Fruit fly (Drosophila melanogaster): ENCODE measurements around the gene COX5BL.
A peak's percentile ranks its signal among the peaks of the same experiment; 100 is the strongest.

COX5BL gene

dm6 chr2L:6566020-6566687, 6.9 kb downstream of the COX5BL start, which contains the start of gene CG13766 (continued):
- TF ChIP-seq Bgb (GFP tag; IDR thresholded peaks at IDR 0.05; ENCODE audit: partially characterized antibody) (peak; percentile 94), Hand (GFP tag; optimal IDR thresholded peaks at IDR 0.05) (no peak), CG2875 (GFP tag; optimal IDR thresholded peaks at IDR 0.05) (no peak), CG18262 (tag; optimal IDR thresholded peaks at IDR 0.05) (no peak), tin (GFP tag; optimal IDR thresholded peaks at IDR 0.05) (no peak), bsh (GFP tag; optimal IDR thresholded peaks at IDR 0.05) (no peak), Scr (GFP tag; IDR thresholded peaks at IDR 0.05; ENCODE audit: partially characterized antibody) (peak; percentile 86), B-H1 (GFP tag; IDR thresholded peaks at IDR 0.05) (no peak), Taf1 (GFP tag; IDR thresholded peaks at IDR 0.05) (no peak), CoRest (tag; optimal IDR thresholded peaks at IDR 0.05) (no peak), kah (GFP tag; optimal IDR thresholded peaks at IDR 0.05) (no peak), twi (tag; optimal IDR thresholded peaks at IDR 0.05) (no peak), CG34224 (GFP tag; IDR thresholded peaks at IDR 0.05; ENCODE audit: partially characterized antibody) (peak; percentile 93), CG16813 (GFP tag; IDR thresholded peaks at IDR 0.05; ENCODE audit: partially characterized antibody) (peak; percentile 96), Jarid2 (GFP tag; optimal IDR thresholded peaks at IDR 0.05) (no peak), CG12104 (GFP tag; optimal IDR thresholded peaks at IDR 0.05) (no peak), CG10565 (GFP tag; optimal IDR thresholded peaks at IDR 0.05) (no peak), Neu2 (GFP tag; optimal IDR thresholded peaks at IDR 0.05; ENCODE audit: borderline replicate concordance) (no peak), lov (optimal IDR thresholded peaks at IDR 0.05) (no peak), lov (GFP tag; IDR thresholded peaks at IDR 0.05) (no peak), chif (GFP tag; optimal IDR thresholded peaks at IDR 0.05) (no peak), CG3163 (GFP tag; optimal IDR thresholded peaks at IDR 0.05) (no peak), Eip74EF (GFP tag; optimal IDR thresholded peaks at IDR 0.05) (no peak), Gug (GFP tag; IDR thresholded peaks at IDR 0.05) (no peak), CG9437 (GFP tag; optimal IDR thresholded peaks at IDR 0.05) (no peak), CG10654 (GFP tag; optimal IDR thresholded peaks at IDR 0.05) (no peak), Hr51 (GFP tag; optimal IDR thresholded peaks at IDR 0.05) (no peak), CG11085 (GFP tag; IDR thresholded peaks at IDR 0.05) (no peak), bcd (GFP tag; optimal IDR thresholded peaks at IDR 0.05) (no peak), Ssrp (tag; optimal IDR thresholded peaks at IDR 0.05) (no peak), gt (GFP tag; IDR thresholded peaks at IDR 0.05) (no peak), Optix (GFP tag; IDR thresholded peaks at IDR 0.05) (no peak), CG32772 (GFP tag; IDR thresholded peaks at IDR 0.05) (no peak), gsb-n (tag; optimal IDR thresholded peaks at IDR 0.05) (no peak), Med (GFP tag) (peak; percentile 34), CG7928 (GFP tag; optimal IDR thresholded peaks at IDR 0.05) (no peak), ro (GFP tag; IDR thresholded peaks at IDR 0.05) (no peak), CG17612 (GFP tag; IDR thresholded peaks at IDR 0.05) (no peak), hbn (GFP tag; IDR thresholded peaks at IDR 0.05; ENCODE audit: partially characterized antibody) (peak; percentile 71), hb (GFP tag; IDR thresholded peaks at IDR 0.05; ENCODE audit: partially characterized antibody) (peak; percentile 97), stc (GFP tag; IDR thresholded peaks at IDR 0.05) (no peak), amos (GFP tag; IDR thresholded peaks at IDR 0.05; ENCODE audit: partially characterized antibody) (peak; percentile 74), CG14710 (tag; optimal IDR thresholded peaks at IDR 0.05) (peak; percentile 45), CG30020 (tag; optimal IDR thresholded peaks at IDR 0.05) (peak; percentile 35), Xbp1 (GFP tag; optimal IDR thresholded peaks at IDR 0.05) (no peak), CG3726 (GFP tag; IDR thresholded peaks at IDR 0.05) (no peak), tll (GFP tag; optimal IDR thresholded peaks at IDR 0.05) (peak in 1 of 2 experiments; percentile 57), grau (tag; optimal IDR thresholded peaks at IDR 0.05) (no peak), CG2712 (tag; optimal IDR thresholded peaks at IDR 0.05) (peak; percentile 10)
